4 fruit fly cellular contexts compared by ENCODE assay signal in the genomic region with DNA sequence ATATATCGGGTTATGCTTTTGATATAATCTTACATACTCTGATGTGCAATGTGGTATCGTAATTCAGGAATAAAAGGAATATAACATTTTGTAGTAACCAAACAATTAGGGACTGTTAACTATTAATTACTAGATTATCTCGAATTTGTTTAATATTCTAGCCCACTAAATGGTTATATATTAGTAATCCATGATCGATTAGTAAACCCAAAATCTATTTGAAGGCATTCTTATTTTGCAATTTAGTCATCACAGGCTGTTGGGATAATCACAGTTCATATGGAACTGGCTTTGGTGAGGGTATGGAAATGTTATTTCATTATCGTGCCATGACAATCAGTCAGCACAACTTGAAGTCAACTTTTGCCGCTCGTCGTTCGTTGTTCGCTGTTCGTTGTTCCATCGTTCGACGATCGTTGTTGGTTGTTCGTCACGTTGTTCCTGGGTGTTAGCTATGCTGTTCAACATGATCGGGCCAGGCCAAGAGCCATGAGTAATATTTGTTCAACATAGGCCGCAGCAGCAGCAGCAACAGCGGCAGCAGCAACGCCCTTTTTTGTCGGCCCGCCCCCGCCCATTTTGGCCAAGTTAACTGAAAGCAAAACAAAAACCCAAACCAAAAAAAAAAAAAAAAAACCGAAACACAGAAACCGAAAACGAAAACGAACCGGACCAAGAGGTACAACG.
TF ChIP-seq lines count a peak whose summit lies in the region.

No protein-coding gene starts in this region.

- TF ChIP-seq CTCF in whole organism, embryonic (GFP tag; optimal IDR thresholded peaks at IDR 0.05; lab: Kevin White, UChicago), result no peak

TF ChIP-seq in whole organism, embryonic, 481 proteins besides CTCF, POLR2A, EP300 and RAD21:
- TF ChIP-seq chinmo (GFP tag; IDR thresholded peaks at IDR 0.05; lab: Robert Waterston, UW; ENCODE audit: partially characterized antibody) (peak; percentile 63; the same call in 1 of the 4 replicates), CG10274 (GFP tag; optimal IDR thresholded peaks at IDR 0.05; lab: Kevin White, UChicago) (no peak), Bgb (GFP tag; IDR thresholded peaks at IDR 0.05; lab: Robert Waterston, UW; ENCODE audit: partially characterized antibody) (no peak), kni (GFP tag; optimal IDR thresholded peaks at IDR 0.05; lab: Kevin White, UChicago) (peak; percentile 1), CG5180 (GFP tag; optimal IDR thresholded peaks at IDR 0.05; lab: Kevin White, UChicago) (peak; percentile 92), nom (GFP tag; optimal IDR thresholded peaks at IDR 0.05; lab: Kevin White, UChicago) (peak; percentile 20), Deaf1 (tag; optimal IDR thresholded peaks at IDR 0.05; lab: Kevin White, UChicago) (peak; percentile 40), Adf1 (GFP tag; IDR thresholded peaks at IDR 0.05; lab: Robert Waterston, UW) (peak; percentile 62), CG6175 (GFP tag; IDR thresholded peaks at IDR 0.05; lab: Robert Waterston, UW) (peak; percentile 46; the same call in 1 of the 3 replicates), gem (tag; optimal IDR thresholded peaks at IDR 0.05; lab: Kevin White, UChicago) (peak; percentile 4), CG32767 (GFP tag; IDR thresholded peaks at IDR 0.05; lab: Robert Waterston, UW) (no peak)
TF ChIP-seq in whole organism, embryonic: peak in this region for 8.

TF ChIP-seq in whole organism, prepupa, 60 proteins besides CTCF, POLR2A, EP300 and RAD21 (continues in another document):
- TF ChIP-seq CG10631 (GFP tag; optimal IDR thresholded peaks at IDR 0.05; lab: Kevin White, UChicago), result peak; percentile 19
- TF ChIP-seq fd59A (GFP tag; optimal IDR thresholded peaks at IDR 0.05; lab: Kevin White, UChicago), result no peak
- TF ChIP-seq CG11902 (GFP tag; optimal IDR thresholded peaks at IDR 0.05; lab: Kevin White, UChicago), result no peak
- TF ChIP-seq topi (GFP tag; optimal IDR thresholded peaks at IDR 0.05; lab: Kevin White, UChicago), result peak; percentile 37
- peak; percentile 12 for TF ChIP-seq CG31627 (GFP tag; optimal IDR thresholded peaks at IDR 0.05; lab: Kevin White, UChicago)
- peak; percentile 69 for TF ChIP-seq svp (GFP tag; lab: Kevin White, UChicago)
- no peak for TF ChIP-seq vri (GFP tag; optimal IDR thresholded peaks at IDR 0.05; lab: Kevin White, UChicago)
- no peak for TF ChIP-seq CG4318 (GFP tag; optimal IDR thresholded peaks at IDR 0.05; lab: Kevin White, UChicago)
- TF ChIP-seq CG10669 (GFP tag; optimal IDR thresholded peaks at IDR 0.05; lab: Kevin White, UChicago), result peak; percentile 6
- peak; percentile 9 for TF ChIP-seq lz (GFP tag; optimal IDR thresholded peaks at IDR 0.05; lab: Kevin White, UChicago)
- TF ChIP-seq Hr39 (GFP tag; optimal IDR thresholded peaks at IDR 0.05; lab: Kevin White, UChicago), result peak; percentile 21
- TF ChIP-seq CG16779 (tag; optimal IDR thresholded peaks at IDR 0.05; lab: Kevin White, UChicago), result no peak
- TF ChIP-seq CG32006 (GFP tag; optimal IDR thresholded peaks at IDR 0.05; lab: Kevin White, UChicago), result peak; percentile 12
- TF ChIP-seq CG3032 (tag; optimal IDR thresholded peaks at IDR 0.05; lab: Kevin White, UChicago), result peak; percentile 4
- TF ChIP-seq Smox (GFP tag; optimal IDR thresholded peaks at IDR 0.05; lab: Kevin White, UChicago), result peak; percentile 31
- TF ChIP-seq Met (GFP tag; optimal IDR thresholded peaks at IDR 0.05; lab: Kevin White, UChicago), result peak; percentile 29
- TF ChIP-seq CG6163 (GFP tag; IDR thresholded peaks at IDR 0.05; lab: Robert Waterston, UW), result peak; percentile 47; the same call in 2 of the 3 replicates
- TF ChIP-seq Sox14 (GFP tag; optimal IDR thresholded peaks at IDR 0.05; lab: Kevin White, UChicago), result no peak
- TF ChIP-seq Hr38 (GFP tag; optimal IDR thresholded peaks at IDR 0.05; lab: Kevin White, UChicago), result no peak
- TF ChIP-seq CG8119 (GFP tag; IDR thresholded peaks at IDR 0.05; lab: Robert Waterston, UW), result 0 out of 3 replicates have a peak, but pooled peaks have one; percentile 27
- TF ChIP-seq esn (GFP tag; optimal IDR thresholded peaks at IDR 0.05; lab: Kevin White, UChicago), result peak; percentile 32
- TF ChIP-seq Eip78C (GFP tag; lab: Kevin White, UChicago), result peak; percentile 76
- TF ChIP-seq eg (GFP tag; IDR thresholded peaks at IDR 0.05; lab: Robert Waterston, UW), result peak; percentile 47; the same call in 2 of the 3 replicates
- TF ChIP-seq Hr4 (GFP tag; optimal IDR thresholded peaks at IDR 0.05; lab: Kevin White, UChicago), result peak; percentile 4

TF ChIP-seq in whole organism, pupa, 21 proteins besides CTCF, POLR2A, EP300 and RAD21:
- TF ChIP-seq EcR (GFP tag; optimal IDR thresholded peaks at IDR 0.05; lab: Kevin White, UChicago) (peak; percentile 18), Ets98B (GFP tag; IDR thresholded peaks at IDR 0.05; lab: Robert Waterston, UW) (peak; percentile 7; the same call in 1 of the 2 replicates), CG10348 (GFP tag; IDR thresholded peaks at IDR 0.05; lab: Robert Waterston, UW) (no peak), CG17806 (tag; optimal IDR thresholded peaks at IDR 0.05; lab: Kevin White, UChicago) (no peak), CG34367 (tag; optimal IDR thresholded peaks at IDR 0.05; lab: Kevin White, UChicago) (no peak), CG8159 (tag; optimal IDR thresholded peaks at IDR 0.05; lab: Kevin White, UChicago) (peak; percentile 37), Pif1B (GFP tag; optimal IDR thresholded peaks at IDR 0.05; lab: Kevin White, UChicago) (no peak), CG14655 (GFP tag; optimal IDR thresholded peaks at IDR 0.05; lab: Kevin White, UChicago) (no peak), CG12605 (GFP tag; IDR thresholded peaks at IDR 0.05; lab: Robert Waterston, UW) (peak; percentile 39), CG9948 (tag; optimal IDR thresholded peaks at IDR 0.05; lab: Kevin White, UChicago) (no peak), CG13204 (GFP tag; optimal IDR thresholded peaks at IDR 0.05; lab: Kevin White, UChicago) (peak; percentile 30), Snoo (tag; optimal IDR thresholded peaks at IDR 0.05; lab: Kevin White, UChicago) (no peak), CG4496 (GFP tag; IDR thresholded peaks at IDR 0.05; lab: Robert Waterston, UW) (0 out of 3 replicates have a peak, but pooled peaks have one; percentile 26), CG8301 (tag; optimal IDR thresholded peaks at IDR 0.05; lab: Kevin White, UChicago) (no peak), gl (tag; optimal IDR thresholded peaks at IDR 0.05; lab: Kevin White, UChicago) (no peak), fd96Ca (GFP tag; IDR thresholded peaks at IDR 0.05; lab: Robert Waterston, UW) (peak; percentile 35; the same call in 1 of the 3 replicates), rn (GFP tag; IDR thresholded peaks at IDR 0.05; lab: Robert Waterston, UW) (no peak), CG15710 (tag; optimal IDR thresholded peaks at IDR 0.05; lab: Kevin White, UChicago) (no peak), Pif1A (GFP tag; optimal IDR thresholded peaks at IDR 0.05; lab: Kevin White, UChicago) (no peak), CG32121 (GFP tag; IDR thresholded peaks at IDR 0.05; lab: Robert Waterston, UW) (no peak), D1 (tag; optimal IDR thresholded peaks at IDR 0.05; lab: Kevin White, UChicago) (no peak)

TF ChIP-seq in whole organism, wandering third instar larva, 38 proteins besides CTCF, POLR2A, EP300 and RAD21:
- TF ChIP-seq CG32264 (GFP tag; optimal IDR thresholded peaks at IDR 0.05; lab: Kevin White, UChicago), result no peak
- TF ChIP-seq woc (GFP tag; optimal IDR thresholded peaks at IDR 0.05; lab: Kevin White, UChicago), result peak; percentile 33
- TF ChIP-seq OdsH (GFP tag; optimal IDR thresholded peaks at IDR 0.05; lab: Kevin White, UChicago), result peak; percentile 13
- TF ChIP-seq CrebA (GFP tag; optimal IDR thresholded peaks at IDR 0.05; lab: Kevin White, UChicago; ENCODE audit: borderline replicate concordance), result peak; percentile 16
- peak; percentile 12 for TF ChIP-seq ey (GFP tag; optimal IDR thresholded peaks at IDR 0.05; lab: Kevin White, UChicago)
- no peak for TF ChIP-seq Abd-B (GFP tag; optimal IDR thresholded peaks at IDR 0.05; lab: Kevin White, UChicago)
- no peak for TF ChIP-seq brk (GFP tag; optimal IDR thresholded peaks at IDR 0.05; lab: Kevin White, UChicago)
- no peak for TF ChIP-seq pan (optimal IDR thresholded peaks at IDR 0.05; lab: Kevin White, UChicago)
- TF ChIP-seq fru (GFP tag; optimal IDR thresholded peaks at IDR 0.05; lab: Kevin White, UChicago), result no peak
- TF ChIP-seq HLH106 (tag; optimal IDR thresholded peaks at IDR 0.05; lab: Kevin White, UChicago), result peak; percentile 22
- peak; percentile 15 for TF ChIP-seq Dfd (GFP tag; optimal IDR thresholded peaks at IDR 0.05; lab: Kevin White, UChicago)
- no peak for TF ChIP-seq jim (GFP tag; optimal IDR thresholded peaks at IDR 0.05; lab: Kevin White, UChicago)
- TF ChIP-seq Hr78 (GFP tag; optimal IDR thresholded peaks at IDR 0.05; lab: Kevin White, UChicago), result no peak
- peak in 1 of 2 experiments; percentile 45 for TF ChIP-seq foxo (GFP tag; optimal IDR thresholded peaks at IDR 0.05; lab: Kevin White, UChicago)
- TF ChIP-seq lola (GFP tag; optimal IDR thresholded peaks at IDR 0.05; lab: Kevin White, UChicago), result no peak
- TF ChIP-seq h (GFP tag; optimal IDR thresholded peaks at IDR 0.05; lab: Kevin White, UChicago), result peak; percentile 1
